Worm (Caenorhabditis elegans) whole organism, young adult: ENCODE data around the gene sri-24.

Experiments
- C17E4.6 ChIP-seq: fragments of 200-800 bp; sonication (Bioruptor generic); IDR thresholded peaks from 2 replicates; pipeline ENCODE4 v1.3.6; 2022; ENCODE audit warnings: missing genetic modification reagents, missing genetic modification characterization, missing compliant biosample characterization
- D2030.7 ChIP-seq: fragments of 200-800 bp; sonication (Bioruptor generic); IDR thresholded peaks from 2 replicates; pipeline ENCODE4 v1.3.6; 2022; ENCODE audit warnings: missing genetic modification reagents, missing genetic modification characterization, missing compliant biosample characterization
- F33H1.4 ChIP-seq: fragments of 200-800 bp; sonication (Bioruptor generic); IDR thresholded peaks from 2 replicates; pipeline ENCODE4 v1.3.6; 2022; ENCODE audit warnings: missing genetic modification reagents, missing genetic modification characterization, missing compliant biosample characterization
- F52B5.7 ChIP-seq: sonication (generic microtip); optimal IDR thresholded peaks from 2 replicates; lab custom pipeline; 2016; ENCODE audit warnings: mild to moderate bottlenecking, missing genetic modification characterization, missing compliant biosample characterization
- Y53F4B.3 ChIP-seq: fragments of 200-800 bp; sonication (Bioruptor generic); IDR thresholded peaks from 2 replicates; pipeline ENCODE4 v1.3.6; 2022; ENCODE audit warnings: missing genetic modification reagents, missing genetic modification characterization, missing compliant biosample characterization
- Y67H2A.10 ChIP-seq: fragments of 200-800 bp; sonication (Bioruptor generic); conservative IDR thresholded peaks from 2 replicates; pipeline ENCODE4 v1.3.6; 2022; ENCODE audit warnings: missing genetic modification reagents, missing genetic modification characterization, missing compliant biosample characterization
- akir-1 ChIP-seq: fragments of 200-800 bp; sonication (Bioruptor generic); optimal IDR thresholded peaks from 2 replicates; lab custom pipeline; 2018; ENCODE audit warnings: mild to moderate bottlenecking, missing genetic modification characterization, moderate library complexity, missing compliant biosample characterization
- atf-7 ChIP-seq: sonication (generic microtip); optimal IDR thresholded peaks from 2 replicates; lab custom pipeline; 2017; ENCODE audit warnings: mild to moderate bottlenecking, missing genetic modification characterization, missing compliant biosample characterization
- attf-3 ChIP-seq: fragments of 200-800 bp; sonication (Bioruptor generic); conservative IDR thresholded peaks from 2 replicates; pipeline ENCODE4 v1.3.6; 2022; ENCODE audit warnings: missing genetic modification reagents, missing genetic modification characterization, missing compliant biosample characterization
- attf-5 ChIP-seq: fragments of 200-800 bp; sonication (Bioruptor generic); optimal IDR thresholded peaks from 2 replicates; lab custom pipeline; 2018; ENCODE audit warnings: mild to moderate bottlenecking, missing genetic modification characterization, missing compliant biosample characterization
- bed-2 ChIP-seq: fragments of 200-800 bp; sonication (Bioruptor generic); IDR thresholded peaks from 2 replicates; pipeline ENCODE4 v1.3.6; 2022; ENCODE audit warnings: missing genetic modification reagents, missing genetic modification characterization, missing compliant biosample characterization
- cebp-1 ChIP-seq, 2 experiments: fragments of 200-800 bp in 1 of 2; sonication (Bioruptor generic) in 1 of 2; sonication (generic microtip) in 1 of 2; IDR thresholded peaks in 1 of 2; optimal IDR thresholded peaks in 1 of 2; 2 replicates each; pipeline versions ENCODE4 v1.3.6 to Lab custom; 2017 to 2022; ENCODE audit warnings: missing compliant biosample characterization in 2 of 2, missing genetic modification characterization in 2 of 2, mild to moderate bottlenecking in 1 of 2, missing genetic modification reagents in 1 of 2, moderate library complexity in 1 of 2
- ceh-27 ChIP-seq: fragments of 200-800 bp; sonication (Bioruptor generic); optimal IDR thresholded peaks from 2 replicates; lab custom pipeline; 2018; ENCODE audit warnings: mild to moderate bottlenecking, missing genetic modification characterization, moderate library complexity, missing compliant biosample characterization
- ekl-4 ChIP-seq: fragments of 200-800 bp; sonication (Bioruptor generic); IDR thresholded peaks from 2 replicates; pipeline ENCODE4 v1.3.6; 2022; ENCODE audit warnings: missing genetic modification reagents, missing genetic modification characterization, missing compliant biosample characterization
- ets-4 ChIP-seq: fragments of 200-800 bp; sonication (Bioruptor generic); optimal IDR thresholded peaks from 2 replicates; lab custom pipeline; 2018; ENCODE audit warnings: mild to moderate bottlenecking, missing genetic modification characterization, missing compliant biosample characterization
- fkh-3 ChIP-seq: sonication (generic microtip); optimal IDR thresholded peaks from 2 replicates; lab custom pipeline; 2016; ENCODE audit warnings: mild to moderate bottlenecking, missing genetic modification characterization, missing compliant biosample characterization
- gei-17 ChIP-seq: fragments of 200-800 bp; sonication (Bioruptor generic); optimal IDR thresholded peaks from 2 replicates; lab custom pipeline; 2018; ENCODE audit warnings: mild to moderate bottlenecking, missing genetic modification characterization, missing compliant biosample characterization
- hlh-12 ChIP-seq: sonication (generic microtip); optimal IDR thresholded peaks from 2 replicates; lab custom pipeline; 2016; ENCODE audit warnings: missing genetic modification characterization, missing compliant biosample characterization
- hmg-1.2 ChIP-seq: fragments of 200-800 bp; sonication (Bioruptor generic); IDR thresholded peaks from 2 replicates; pipeline ENCODE4 v1.3.6; 2022; ENCODE audit warnings: missing genetic modification reagents, missing genetic modification characterization, missing compliant biosample characterization
- hrde-1 ChIP-seq: sonication (generic microtip); optimal IDR thresholded peaks from 2 replicates; lab custom pipeline; 2016; ENCODE audit warnings: missing genetic modification characterization, mild to moderate bottlenecking, missing compliant biosample characterization, moderate library complexity, missing genotype, missing genetic modification reagents, borderline replicate concordance
- let-607 ChIP-seq, 2 experiments: fragments of 200-800 bp in 1 of 2; sonication (Bioruptor generic) in 1 of 2; sonication (generic microtip) in 1 of 2; optimal IDR thresholded peaks; 2 replicates each; lab custom pipeline; 2016 to 2018; ENCODE audit warnings: mild to moderate bottlenecking in 2 of 2, missing compliant biosample characterization in 2 of 2, missing genetic modification characterization in 2 of 2, moderate library complexity in 2 of 2, missing genotype in 1 of 2
- lir-1 ChIP-seq: fragments of 200-800 bp; sonication (Bioruptor generic); conservative IDR thresholded peaks from 2 replicates; pipeline ENCODE4 v1.3.6; 2022; ENCODE audit warnings: missing genetic modification reagents, missing genetic modification characterization, missing compliant biosample characterization
- lsl-1 ChIP-seq: fragments of 200-800 bp; sonication (Bioruptor generic); optimal IDR thresholded peaks from 2 replicates; lab custom pipeline; 2018; ENCODE audit warnings: mild to moderate bottlenecking, missing genetic modification characterization, moderate library complexity, missing compliant biosample characterization
- madf-3 ChIP-seq: fragments of 200-800 bp; sonication (Bioruptor generic); IDR thresholded peaks from 2 replicates; pipeline ENCODE4 v1.3.6; 2022; ENCODE audit warnings: missing genetic modification reagents, missing genetic modification characterization, missing compliant biosample characterization
- mxl-1 ChIP-seq: sonication (generic microtip); optimal IDR thresholded peaks from 2 replicates; lab custom pipeline; 2016; ENCODE audit warnings: missing genetic modification characterization, missing compliant biosample characterization
- nfyb-1 ChIP-seq: fragments of 200-800 bp; sonication (Bioruptor generic); IDR thresholded peaks from 2 replicates; pipeline ENCODE4 v1.3.6; 2022; ENCODE audit warnings: missing genetic modification reagents, missing genetic modification characterization, missing compliant biosample characterization
- nhr-80 ChIP-seq: sonication (generic microtip); optimal IDR thresholded peaks from 2 replicates; lab custom pipeline; 2016; ENCODE audit warnings: missing genetic modification characterization, missing compliant biosample characterization
- nhr-90 ChIP-seq: sonication (generic microtip); optimal IDR thresholded peaks from 2 replicates; lab custom pipeline; 2016; ENCODE audit warnings: missing genotype, mild to moderate bottlenecking, missing genetic modification characterization, missing compliant biosample characterization
- sea-2 ChIP-seq: fragments of 200-800 bp; sonication (Bioruptor generic); IDR thresholded peaks from 2 replicates; pipeline ENCODE4 v1.3.6; 2022; ENCODE audit warnings: missing genetic modification characterization, missing compliant biosample characterization
- snpc-1.1 ChIP-seq: sonication (generic microtip); optimal IDR thresholded peaks from 2 replicates; lab custom pipeline; 2017; ENCODE audit warnings: missing genetic modification characterization, mild to moderate bottlenecking, missing compliant biosample characterization, antibody characterized with exemption, moderate library complexity, missing genotype, missing genetic modification reagents; ENCODE audit not compliant: insufficient read depth
- snpc-3.4 ChIP-seq: sonication (generic microtip); optimal IDR thresholded peaks from 2 replicates; lab custom pipeline; 2017; ENCODE audit warnings: missing genetic modification characterization, mild to moderate bottlenecking, missing compliant biosample characterization, antibody characterized with exemption, moderate library complexity, missing genotype, missing genetic modification reagents
- snpc-4 ChIP-seq, 5 experiments: fragments of 150-350 bp in 1 of 5; sonication (generic microtip) in 4 of 5; optimal IDR thresholded peaks; 2 replicates each; lab custom pipeline; 2014 to 2018; ENCODE audit warnings: missing genetic modification characterization in 5 of 5, missing biosample characterization in 3 of 5, antibody characterized with exemption in 2 of 5, mild to moderate bottlenecking in 2 of 5, missing compliant biosample characterization in 2 of 5, missing genotype in 2 of 5, moderate library complexity in 2 of 5, missing genetic modification reagents in 1 of 5
- ztf-26 ChIP-seq: sonication (generic microtip); optimal IDR thresholded peaks from 2 replicates; lab custom pipeline; 2017; ENCODE audit warnings: missing genetic modification characterization, missing compliant biosample characterization
- ztf-3 ChIP-seq: fragments of 200-800 bp; sonication (Bioruptor generic); optimal IDR thresholded peaks from 2 replicates; lab custom pipeline; 2018; ENCODE audit warnings: mild to moderate bottlenecking, missing genetic modification characterization, missing compliant biosample characterization
- ztf-6 ChIP-seq: fragments of 200-800 bp; sonication (Bioruptor generic); IDR thresholded peaks from 2 replicates; pipeline ENCODE4 v1.3.6; 2022; ENCODE audit warnings: missing genetic modification reagents, missing genetic modification characterization, missing compliant biosample characterization

The sri-24 gene

DNA sequence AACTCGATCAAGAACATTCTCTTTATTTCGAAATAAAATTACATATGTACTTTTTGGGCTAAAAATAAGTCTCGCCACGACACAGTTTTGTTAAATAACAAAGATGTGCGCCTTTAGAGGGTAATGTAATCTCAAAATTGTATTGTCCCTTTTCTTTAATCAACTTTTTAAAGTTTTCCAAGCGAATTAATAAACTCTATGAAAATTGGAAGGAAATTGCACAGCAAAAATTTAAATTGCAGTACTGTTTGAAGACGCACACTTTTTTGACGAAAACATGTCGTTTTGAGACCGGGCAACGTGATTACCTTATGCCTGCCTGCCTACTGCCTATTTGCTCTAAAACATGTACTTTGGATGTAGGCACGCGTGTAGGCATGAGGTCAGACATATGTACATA is 20.0 kb upstream of the sri-24 start:
- TF ChIP-seq Y53F4B.3 (GFP tag; lab: Robert Waterston, UW), result no peak
- TF ChIP-seq ztf-26 (tag; lab: Kevin White, UChicago), result no peak
- TF ChIP-seq lir-1 (GFP tag; lab: Robert Waterston, UW), result no peak
- no peak for TF ChIP-seq mxl-1 (tag; lab: Kevin White, UChicago)
- TF ChIP-seq Y67H2A.10, result no peak
- TF ChIP-seq F52B5.7 (tag; lab: Kevin White, UChicago), result no peak
- TF ChIP-seq sea-2 (GFP tag; lab: Robert Waterston, UW), result no peak
- no peak for TF ChIP-seq snpc-4 (GFP tag; optimal IDR thresholded peaks at IDR 0.05; lab: Kevin White, UChicago)
- no peak for TF ChIP-seq snpc-4 (tag; optimal IDR thresholded peaks at IDR 0.05; lab: Kevin White, UChicago)
- TF ChIP-seq cebp-1 (GFP tag; IDR thresholded peaks at IDR 0.05; lab: Robert Waterston, UW), result no peak
- no peak for TF ChIP-seq cebp-1 (tag; optimal IDR thresholded peaks at IDR 0.05; lab: Kevin White, UChicago)
- TF ChIP-seq atf-7, result no peak
- TF ChIP-seq bed-2 (GFP tag; lab: Robert Waterston, UW), result no peak
- TF ChIP-seq snpc-3.4 (tag; lab: Kevin White, UChicago), result no peak
- no peak for TF ChIP-seq ztf-6
- no peak for TF ChIP-seq ztf-3 (GFP tag; lab: Kevin White, UChicago)

ce11 chrV:15192377-15192776 is 19.6 kb upstream of the sri-24 start, which contains the start of gene plc-2:
TSS of gene plc-2 (plus strand) at chrV:15192572.
- TF ChIP-seq nhr-90 (tag; lab: Kevin White, UChicago) (peak; percentile 21), nfyb-1 (GFP tag; lab: Robert Waterston, UW) (0 out of 2 replicates have a peak, but pooled peaks have one; percentile 44), ztf-3 (GFP tag; lab: Kevin White, UChicago) (no peak), let-607 (tag; optimal IDR thresholded peaks at IDR 0.05; lab: Kevin White, UChicago) (peak; percentile 12 to 14), attf-5 (GFP tag; lab: Kevin White, UChicago) (peak; percentile 5), madf-3 (GFP tag; lab: Robert Waterston, UW) (no peak), ets-4 (GFP tag; lab: Kevin White, UChicago) (peak; percentile 25), fkh-3 (no peak), nhr-80 (tag; lab: Kevin White, UChicago) (peak; percentile 80), C17E4.6 (GFP tag; lab: Robert Waterston, UW) (no peak), F33H1.4 (no peak), D2030.7 (GFP tag; lab: Robert Waterston, UW) (no peak), hmg-1.2 (peak; percentile 11; the same call in 1 of the 2 replicates), cebp-1 (GFP tag; IDR thresholded peaks at IDR 0.05; lab: Robert Waterston, UW) (no peak), cebp-1 (tag; optimal IDR thresholded peaks at IDR 0.05; lab: Kevin White, UChicago) (peak; percentile 14)

ce11 chrV:15193909-15194308 is 18.1 kb upstream of the sri-24 start, which contains the start of gene Y75B12B.13:
TSS of gene Y75B12B.13 (minus strand) at chrV:15194009.
- TF ChIP-seq snpc-4 (GFP tag; optimal IDR thresholded peaks at IDR 0.05; lab: Kevin White, UChicago), result no peak
- TF ChIP-seq snpc-4 (tag; optimal IDR thresholded peaks at IDR 0.05; lab: Kevin White, UChicago), result no peak
- TF ChIP-seq atf-7, result no peak
- TF ChIP-seq gei-17 (GFP tag; lab: Kevin White, UChicago), result no peak
- TF ChIP-seq akir-1 (GFP tag; lab: Kevin White, UChicago), result no peak
- TF ChIP-seq ztf-6, result no peak
- no peak for TF ChIP-seq ekl-4
- TF ChIP-seq attf-3 (GFP tag; lab: Robert Waterston, UW), result no peak
- TF ChIP-seq hrde-1, result no peak
- no peak for TF ChIP-seq ceh-27 (GFP tag; lab: Kevin White, UChicago)
- TF ChIP-seq snpc-1.1 (tag; lab: Kevin White, UChicago), result no peak
- no peak for TF ChIP-seq D2030.7 (GFP tag; lab: Robert Waterston, UW)
- no peak for TF ChIP-seq lsl-1
- TF ChIP-seq hlh-12 (tag; lab: Kevin White, UChicago), result no peak
